Worm (Caenorhabditis elegans): Measurements from ENCODE around the gene T25E12.6.
A peak's percentile ranks its signal among the peaks of the same experiment; 100 is the strongest.

The T25E12.6 gene

ce11 chrV:16742123-16742522, at the start of gene T25E12.6:
T25E12.6 (plus strand) TSS chrV:16742423.
- TF ChIP-seq him-1 (tag; optimal IDR thresholded peaks at IDR 0.05) (no peak), W03F9.2 (tag; optimal IDR thresholded peaks at IDR 0.05) (no peak), dao-5 (tag; optimal IDR thresholded peaks at IDR 0.05) (no peak)

ce11 chrV:16692988-16693387, 49.2 kb upstream of the T25E12.6 start:
- TF ChIP-seq W03F9.2 (tag; optimal IDR thresholded peaks at IDR 0.05) (no peak), him-1 (tag; optimal IDR thresholded peaks at IDR 0.05) (no peak), dao-5 (tag; optimal IDR thresholded peaks at IDR 0.05) (no peak)

- TF ChIP-seq him-1 (tag; optimal IDR thresholded peaks at IDR 0.05) (no peak), dao-5 (tag; optimal IDR thresholded peaks at IDR 0.05) (no peak), W03F9.2 (tag; optimal IDR thresholded peaks at IDR 0.05) (no peak)
Observed at ce11 chrV:16693732-16694131, 48.5 kb upstream of the T25E12.6 start, which contains the start of gene srw-42. srw-42 (minus strand) TSS chrV:16693832.

ce11 chrV:16694538-16694937, 47.7 kb upstream of the T25E12.6 start, which contains the start of gene srz-101:
srz-101 (plus strand) TSS chrV:16694838.
- TF ChIP-seq W03F9.2 (tag; optimal IDR thresholded peaks at IDR 0.05): no peak
- no peak for TF ChIP-seq dao-5 (tag; optimal IDR thresholded peaks at IDR 0.05)
- TF ChIP-seq him-1 (tag; optimal IDR thresholded peaks at IDR 0.05): no peak

- TF ChIP-seq dao-5 (tag; optimal IDR thresholded peaks at IDR 0.05) (no peak), him-1 (tag; optimal IDR thresholded peaks at IDR 0.05) (no peak), W03F9.2 (tag; optimal IDR thresholded peaks at IDR 0.05) (no peak)
Observed at ce11 chrV:16695499-16695898, 46.7 kb upstream of the T25E12.6 start.

ce11 chrV:16697178-16697577, 45.0 kb upstream of the T25E12.6 start, which contains the start of gene srw-41:
srw-41 (plus strand) TSS chrV:16697478.
- TF ChIP-seq dao-5 (tag; optimal IDR thresholded peaks at IDR 0.05): no peak
- TF ChIP-seq him-1 (tag; optimal IDR thresholded peaks at IDR 0.05): no peak
- no peak for TF ChIP-seq W03F9.2 (tag; optimal IDR thresholded peaks at IDR 0.05)

- TF ChIP-seq him-1 (tag; optimal IDR thresholded peaks at IDR 0.05): no peak
- no peak for TF ChIP-seq dao-5 (tag; optimal IDR thresholded peaks at IDR 0.05)
- no peak for TF ChIP-seq W03F9.2 (tag; optimal IDR thresholded peaks at IDR 0.05)
Observed at ce11 chrV:16699752-16700259, 42.4 kb upstream of the T25E12.6 start, which contains the start of gene Y70C5C.1. Y70C5C.1 (plus strand) TSS chrV:16700209.

- TF ChIP-seq him-1 (tag; optimal IDR thresholded peaks at IDR 0.05): no peak
- TF ChIP-seq W03F9.2 (tag; optimal IDR thresholded peaks at IDR 0.05): no peak
Observed at ce11 chrV:16706549-16706948, 35.7 kb upstream of the T25E12.6 start, which contains the start of gene clec-9. clec-9 (minus strand) TSS chrV:16706649.

ce11 chrV:16713797-16714196, 28.4 kb upstream of the T25E12.6 start:
- TF ChIP-seq W03F9.2 (tag; optimal IDR thresholded peaks at IDR 0.05) (no peak), him-1 (tag; optimal IDR thresholded peaks at IDR 0.05) (no peak), dao-5 (tag; optimal IDR thresholded peaks at IDR 0.05) (no peak)

ce11 chrV:16716574-16716973, 25.6 kb upstream of the T25E12.6 start, which contains the start of gene srh-137:
srh-137 (minus strand) TSS chrV:16716674.
- TF ChIP-seq W03F9.2 (tag; optimal IDR thresholded peaks at IDR 0.05) (no peak), him-1 (tag; optimal IDR thresholded peaks at IDR 0.05) (no peak), dao-5 (tag; optimal IDR thresholded peaks at IDR 0.05) (no peak)

- TF ChIP-seq him-1 (tag; optimal IDR thresholded peaks at IDR 0.05): no peak
- no peak for TF ChIP-seq W03F9.2 (tag; optimal IDR thresholded peaks at IDR 0.05)
- no peak for TF ChIP-seq dao-5 (tag; optimal IDR thresholded peaks at IDR 0.05)
Observed at ce11 chrV:16723744-16724143, 18.5 kb upstream of the T25E12.6 start, which contains the start of gene nhr-112. nhr-112 (minus strand) TSS chrV:16723844.

ce11 chrV:16724574-16724973, 17.6 kb upstream of the T25E12.6 start:
- TF ChIP-seq him-1 (tag; optimal IDR thresholded peaks at IDR 0.05): no peak
- no peak for TF ChIP-seq W03F9.2 (tag; optimal IDR thresholded peaks at IDR 0.05)
- TF ChIP-seq dao-5 (tag; optimal IDR thresholded peaks at IDR 0.05): no peak

ce11 chrV:16725955-16726354, 16.3 kb upstream of the T25E12.6 start:
- TF ChIP-seq W03F9.2 (tag; optimal IDR thresholded peaks at IDR 0.05) (peak; percentile 47), him-1 (tag; optimal IDR thresholded peaks at IDR 0.05) (no peak)

- no peak for TF ChIP-seq him-1 (tag; optimal IDR thresholded peaks at IDR 0.05)
- TF ChIP-seq dao-5 (tag; optimal IDR thresholded peaks at IDR 0.05): no peak
- TF ChIP-seq W03F9.2 (tag; optimal IDR thresholded peaks at IDR 0.05): no peak
Observed at ce11 chrV:16726915-16727314, 15.3 kb upstream of the T25E12.6 start, which contains the start of gene T25E12.14. T25E12.14 (plus strand) TSS chrV:16727215.

ce11 chrV:16728431-16728830, 13.8 kb upstream of the T25E12.6 start, which contains the start of gene fbxa-127:
fbxa-127 (plus strand) TSS chrV:16728731.
- TF ChIP-seq W03F9.2 (tag; optimal IDR thresholded peaks at IDR 0.05) (no peak), dao-5 (tag; optimal IDR thresholded peaks at IDR 0.05) (no peak)
